Worm (Caenorhabditis elegans): ENCODE results near the gene ZK697.14.

ce11 chrV:1752496-1752895 lies 3.0 kb downstream of the ZK697.14 start, which contains the start of gene ZK697.1:
- no peak for TF ChIP-seq flt-1 (GFP tag; IDR thresholded peaks at IDR 0.05)
- TF ChIP-seq aly-1 (tag; optimal IDR thresholded peaks at IDR 0.05), result no peak

All from whole organism, early embryonic.